Fruit fly (Drosophila melanogaster) whole organism, embryonic: ENCODE measurements around the gene CG33939.

Source experiments
- ATbp ChIP-seq: fragments of 200-800 bp; sonication (Bioruptor generic); optimal IDR thresholded peaks from 2 replicates; lab custom pipeline; 2017; ENCODE audit warnings: missing biosample characterization, mild to moderate bottlenecking, missing genetic modification characterization, missing genetic modification reagents
- B-H2 ChIP-seq: fragments of 200-800 bp; sonication (Bioruptor generic); optimal IDR thresholded peaks from 2 replicates; lab custom pipeline; 2018; ENCODE audit warnings: missing biosample characterization, mild to moderate bottlenecking, missing genetic modification characterization
- Blimp-1 ChIP-seq: fragments of 200-800 bp; sonication (Bioruptor generic); optimal IDR thresholded peaks from 3 replicates; lab custom pipeline; 2018; ENCODE audit warnings: missing biosample characterization, missing genetic modification characterization, mild to moderate bottlenecking, moderate library complexity, missing genetic modification reagents
- CG10147 ChIP-seq: fragments of 200-800 bp; sonication (Bioruptor generic); optimal IDR thresholded peaks from 2 replicates; lab custom pipeline; 2019; ENCODE audit warnings: missing biosample characterization, mild to moderate bottlenecking, missing genetic modification characterization, moderate library complexity
- CG10209 ChIP-seq: fragments of 200-800 bp; sonication (Bioruptor generic); optimal IDR thresholded peaks from 3 replicates; lab custom pipeline; 2017; ENCODE audit warnings: missing biosample characterization, mild to moderate bottlenecking, missing genetic modification characterization, missing genetic modification reagents
- CG10959 ChIP-seq: fragments of 200-800 bp; sonication (Bioruptor generic); IDR thresholded peaks from 2 replicates; pipeline ENCODE4 v1.3.6; 2022; ENCODE audit warnings: missing biosample characterization, missing genetic modification characterization
- CG1603 ChIP-seq: fragments of 200-800 bp; sonication (Bioruptor generic); optimal IDR thresholded peaks from 2 replicates; lab custom pipeline; 2019; ENCODE audit warnings: missing biosample characterization, mild to moderate bottlenecking, missing genetic modification characterization, moderate library complexity
- CG16863 ChIP-seq: fragments of 200-800 bp; sonication (Bioruptor generic); optimal IDR thresholded peaks from 3 replicates; lab custom pipeline; 2016; ENCODE audit warnings: missing biosample characterization, missing genetic modification characterization
- CG17359 ChIP-seq: fragments of 200-800 bp; sonication (Bioruptor generic); optimal IDR thresholded peaks from 3 replicates; lab custom pipeline; 2018; ENCODE audit warnings: missing biosample characterization, mild to moderate bottlenecking, missing genetic modification characterization, moderate library complexity
- CG17912 ChIP-seq: fragments of 200-800 bp; sonication (Bioruptor generic); optimal IDR thresholded peaks from 2 replicates; lab custom pipeline; 2018; ENCODE audit warnings: missing biosample characterization, mild to moderate bottlenecking, missing genetic modification characterization
- CG18764 ChIP-seq: fragments of 200-800 bp; sonication (Bioruptor generic); optimal IDR thresholded peaks from 3 replicates; lab custom pipeline; 2016; ENCODE audit warnings: missing biosample characterization, missing genetic modification characterization
- CG3163 ChIP-seq: fragments of 200-800 bp; sonication (Bioruptor generic); optimal IDR thresholded peaks from 3 replicates; lab custom pipeline; 2016; ENCODE audit warnings: missing biosample characterization, missing genetic modification characterization
- CG32772 ChIP-seq: fragments of 200-800 bp; sonication (Bioruptor generic); IDR thresholded peaks from 2 replicates; pipeline ENCODE4 v1.3.6; 2022; ENCODE audit warnings: missing biosample characterization, missing genetic modification characterization
- CG4424 ChIP-seq: fragments of 200-800 bp; sonication (Bioruptor generic); optimal IDR thresholded peaks from 3 replicates; lab custom pipeline; 2016; ENCODE audit warnings: missing biosample characterization, missing genetic modification characterization
- CG4820 ChIP-seq: fragments of 200-800 bp; sonication (Bioruptor generic); optimal IDR thresholded peaks from 3 replicates; lab custom pipeline; 2016; ENCODE audit warnings: missing biosample characterization, missing genetic modification characterization
- CG7556 ChIP-seq: fragments of 200-800 bp; sonication (Bioruptor generic); optimal IDR thresholded peaks from 2 replicates; lab custom pipeline; 2017; ENCODE audit warnings: missing biosample characterization, mild to moderate bottlenecking, missing genetic modification characterization
- CG8359 ChIP-seq: fragments of 200-800 bp; sonication (Bioruptor generic); optimal IDR thresholded peaks from 2 replicates; lab custom pipeline; 2017; ENCODE audit warnings: missing biosample characterization, mild to moderate bottlenecking, missing genetic modification characterization, borderline replicate concordance
- Dad ChIP-seq: fragments of 200-800 bp; sonication (Bioruptor generic); optimal IDR thresholded peaks from 3 replicates; lab custom pipeline; 2016; ENCODE audit warnings: missing biosample characterization, missing genetic modification characterization
- Doc3 ChIP-seq: fragments of 200-800 bp; sonication (Bioruptor generic); IDR thresholded peaks from 3 replicates; pipeline ENCODE4 v1.3.6; 2022; ENCODE audit warnings: missing biosample characterization, missing genetic modification characterization; ENCODE audit not compliant: partially characterized antibody
- HHEX ChIP-seq: fragments of 200-800 bp; sonication (Bioruptor generic); optimal IDR thresholded peaks from 3 replicates; lab custom pipeline; 2017; ENCODE audit warnings: missing biosample characterization, mild to moderate bottlenecking, missing genetic modification characterization, missing genetic modification reagents
- HmgD ChIP-seq: fragments of 200-800 bp; sonication (Bioruptor generic); optimal IDR thresholded peaks from 3 replicates; lab custom pipeline; 2016; ENCODE audit warnings: missing biosample characterization, missing genetic modification characterization
- Hsf ChIP-seq: fragments of 200-800 bp; sonication (Bioruptor generic); optimal IDR thresholded peaks from 3 replicates; lab custom pipeline; 2016; ENCODE audit warnings: missing biosample characterization, missing genetic modification characterization
- Jarid2 ChIP-seq: fragments of 200-800 bp; sonication (Bioruptor generic); optimal IDR thresholded peaks from 3 replicates; lab custom pipeline; 2017; ENCODE audit warnings: mild to moderate bottlenecking, missing biosample characterization, missing genetic modification reagents, missing genetic modification characterization
- Poxn ChIP-seq: fragments of 200-800 bp; sonication (Bioruptor generic); IDR thresholded peaks from 2 replicates; pipeline ENCODE4 v1.3.6; 2022; ENCODE audit warnings: missing biosample characterization, missing genetic modification characterization
- Rx ChIP-seq: fragments of 200-800 bp; sonication (Bioruptor generic); IDR thresholded peaks from 2 replicates; pipeline ENCODE4 v1.3.6; 2022; ENCODE audit warnings: missing biosample characterization, missing genetic modification characterization
- Sry-β ChIP-seq: fragments of 200-800 bp; sonication (Bioruptor generic); optimal IDR thresholded peaks from 2 replicates; lab custom pipeline; 2018; ENCODE audit warnings: missing biosample characterization, mild to moderate bottlenecking, missing genetic modification characterization, moderate library complexity
- Sry-δ ChIP-seq: fragments of 200-800 bp; sonication (Bioruptor generic); optimal IDR thresholded peaks from 2 replicates; lab custom pipeline; 2016; ENCODE audit warnings: missing biosample characterization, missing genetic modification characterization
- bbx ChIP-seq: fragments of 200-800 bp; sonication (Bioruptor generic); IDR thresholded peaks from 2 replicates; pipeline ENCODE4 v1.3.6; 2022; ENCODE audit warnings: missing biosample characterization, missing genetic modification characterization; ENCODE audit not compliant: partially characterized antibody
- bcd ChIP-seq: fragments of 200-800 bp; sonication (Bioruptor generic); optimal IDR thresholded peaks from 2 replicates; lab custom pipeline; 2017; ENCODE audit warnings: missing biosample characterization, mild to moderate bottlenecking, missing genetic modification characterization
- cato ChIP-seq: fragments of 200-800 bp; sonication (Bioruptor generic); optimal IDR thresholded peaks from 2 replicates; lab custom pipeline; 2016; ENCODE audit warnings: missing biosample characterization, missing genetic modification characterization, borderline replicate concordance
- caup ChIP-seq: fragments of 200-800 bp; sonication (Bioruptor generic); optimal IDR thresholded peaks from 3 replicates; lab custom pipeline; 2017; ENCODE audit warnings: missing biosample characterization, mild to moderate bottlenecking, missing genetic modification characterization, moderate library complexity; ENCODE audit not compliant: severe bottlenecking
- dmrt11E ChIP-seq: fragments of 200-800 bp; sonication (Bioruptor generic); optimal IDR thresholded peaks from 3 replicates; lab custom pipeline; 2018; ENCODE audit warnings: missing biosample characterization, mild to moderate bottlenecking, missing genetic modification characterization, moderate library complexity
- fru ChIP-seq: fragments of >200 bp; optimal IDR thresholded peaks from 2 replicates; lab custom pipeline; 2017
- gcm2 ChIP-seq: fragments of 200-800 bp; sonication (Bioruptor generic); optimal IDR thresholded peaks from 2 replicates; lab custom pipeline; 2016; ENCODE audit warnings: missing biosample characterization, missing genetic modification characterization
- ham ChIP-seq: fragments of 200-800 bp; sonication (Bioruptor generic); IDR thresholded peaks from 2 replicates; pipeline ENCODE4 v1.3.6; 2022; ENCODE audit warnings: missing biosample characterization, missing genetic modification characterization
- ind ChIP-seq: fragments of 200-800 bp; sonication (Bioruptor generic); optimal IDR thresholded peaks from 3 replicates; lab custom pipeline; 2016; ENCODE audit warnings: missing biosample characterization, missing genetic modification characterization
- kay ChIP-seq: fragments of 200-800 bp; sonication (Bioruptor generic); optimal IDR thresholded peaks from 2 replicates; lab custom pipeline; 2016; ENCODE audit warnings: missing biosample characterization, missing genetic modification characterization
- lbe ChIP-seq: fragments of 200-800 bp; sonication (Bioruptor generic); optimal IDR thresholded peaks from 2 replicates; lab custom pipeline; 2016; ENCODE audit warnings: missing biosample characterization, mild to moderate bottlenecking, missing genetic modification characterization
- nau ChIP-seq: fragments of 200-800 bp; sonication (Bioruptor generic); optimal IDR thresholded peaks from 3 replicates; lab custom pipeline; 2017; ENCODE audit warnings: missing biosample characterization, mild to moderate bottlenecking, missing genetic modification characterization, missing genetic modification reagents
- p53 ChIP-seq: fragments of 200-800 bp; sonication (Bioruptor generic); optimal IDR thresholded peaks from 2 replicates; lab custom pipeline; 2016; ENCODE audit warnings: missing biosample characterization, missing genetic modification characterization
- repo ChIP-seq: fragments of 200-800 bp; sonication (Bioruptor generic); optimal IDR thresholded peaks from 2 replicates; lab custom pipeline; 2016; ENCODE audit warnings: missing biosample characterization, missing genetic modification characterization
- salm ChIP-seq: fragments of 200-800 bp; sonication (Bioruptor generic); optimal IDR thresholded peaks from 2 replicates; lab custom pipeline; 2018; ENCODE audit warnings: missing biosample characterization, mild to moderate bottlenecking, missing genetic modification characterization
- seq ChIP-seq: fragments of 200-800 bp; sonication (Bioruptor generic); IDR thresholded peaks from 2 replicates; pipeline ENCODE4 v1.3.6; 2022; ENCODE audit warnings: missing biosample characterization, missing genetic modification characterization
- so ChIP-seq: fragments of 200-800 bp; sonication (Bioruptor generic); IDR thresholded peaks from 3 replicates; pipeline ENCODE4 v1.3.6; 2022; ENCODE audit warnings: missing biosample characterization, missing genetic modification characterization
- sob ChIP-seq: fragments of 200-800 bp; sonication (Bioruptor generic); IDR thresholded peaks from 2 replicates; pipeline ENCODE4 v1.3.6; 2022; ENCODE audit warnings: missing biosample characterization, missing genetic modification characterization
- sr ChIP-seq: fragments of 200-800 bp; sonication (Bioruptor generic); IDR thresholded peaks from 3 replicates; pipeline ENCODE4 v1.3.6; 2022; ENCODE audit warnings: missing biosample characterization, missing genetic modification characterization
- stc ChIP-seq: fragments of 200-800 bp; sonication (Bioruptor generic); IDR thresholded peaks from 2 replicates; pipeline ENCODE4 v1.3.6; 2022; ENCODE audit warnings: missing biosample characterization, missing genetic modification characterization
- tgo ChIP-seq: fragments of 200-800 bp; sonication (Bioruptor generic); IDR thresholded peaks from 3 replicates; pipeline ENCODE4 v1.3.6; 2022; ENCODE audit warnings: missing biosample characterization, missing genetic modification characterization
- tin ChIP-seq: fragments of 200-800 bp; sonication (Bioruptor generic); optimal IDR thresholded peaks from 3 replicates; lab custom pipeline; 2016; ENCODE audit warnings: missing biosample characterization, missing genetic modification characterization
- zfh2 ChIP-seq: fragments of 200-800 bp; sonication (Bioruptor generic); optimal IDR thresholded peaks from 2 replicates; lab custom pipeline; 2016; ENCODE audit warnings: missing biosample characterization, missing genetic modification characterization

Gene CG33939

DNA sequence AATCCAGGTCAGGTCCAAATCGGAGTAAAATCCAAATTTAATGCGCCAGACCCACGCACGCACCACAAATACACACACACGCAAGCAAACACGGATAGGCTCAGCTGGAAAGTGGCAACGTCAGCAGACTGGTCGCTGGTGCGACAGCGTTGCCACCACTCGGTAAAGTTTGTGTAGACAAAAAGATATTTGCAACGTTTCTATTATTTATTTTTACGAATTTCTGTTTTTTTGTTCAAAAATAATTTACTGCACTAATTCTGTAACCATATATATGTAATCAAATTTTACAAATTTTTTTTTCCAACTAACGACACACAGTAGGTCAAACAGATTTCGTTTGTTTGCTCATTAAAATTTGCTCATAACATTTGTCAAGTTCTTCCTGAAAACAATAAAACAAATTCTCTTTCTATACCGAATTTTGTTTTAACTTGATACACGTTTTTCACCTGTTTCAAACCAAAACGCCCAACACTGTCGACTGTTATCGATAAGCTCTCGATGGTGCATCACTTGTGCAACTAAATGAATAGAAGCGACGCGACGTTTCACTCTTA, 5.1 kb upstream of the CG33939 start, which contains the start of the genes CG7556 and CG7453 (continued):
- TF ChIP-seq cato (GFP tag; lab: Kevin White, UChicago) = peak; percentile 45
- TF ChIP-seq salm (tag; lab: Kevin White, UChicago) = no peak
- TF ChIP-seq CG10959 (GFP tag; lab: Robert Waterston, UW) = no peak
- TF ChIP-seq CG10209 (GFP tag; lab: Kevin White, UChicago) = peak; percentile 65
- TF ChIP-seq bbx (GFP tag; lab: Robert Waterston, UW) = no peak
- no peak for TF ChIP-seq CG8359 (GFP tag; lab: Kevin White, UChicago)
- TF ChIP-seq Sry-β = peak; percentile 92
- peak; percentile 42 for TF ChIP-seq caup
- TF ChIP-seq CG17912 (GFP tag; lab: Kevin White, UChicago) = no peak
- no peak; the same call in 1 of the 2 replicates for TF ChIP-seq Rx (GFP tag; lab: Robert Waterston, UW)
- peak; percentile 31 for TF ChIP-seq lbe
- peak; percentile 60 for TF ChIP-seq kay (GFP tag; lab: Kevin White, UChicago)
- peak; percentile 77 for TF ChIP-seq sob (GFP tag; lab: Robert Waterston, UW)
- peak; percentile 57 for TF ChIP-seq CG17359 (tag; lab: Kevin White, UChicago)
- no peak for TF ChIP-seq ham (GFP tag; lab: Robert Waterston, UW)
- TF ChIP-seq B-H2 (GFP tag; lab: Kevin White, UChicago) = peak; percentile 35
- TF ChIP-seq CG32772 = peak; percentile 47; the same call in 1 of the 2 replicates
- peak; percentile 78 for TF ChIP-seq tin (GFP tag; lab: Kevin White, UChicago)
- peak; percentile 73 for TF ChIP-seq CG16863 (GFP tag; lab: Kevin White, UChicago)
- peak; percentile 78 for TF ChIP-seq ind (GFP tag; lab: Kevin White, UChicago)
- TF ChIP-seq so (GFP tag; lab: Robert Waterston, UW) = 0 out of 3 replicates have a peak, but pooled peaks have one; percentile 29
- TF ChIP-seq dmrt11E (tag; lab: Kevin White, UChicago) = peak; percentile 73
- TF ChIP-seq p53 (GFP tag; lab: Kevin White, UChicago) = peak; percentile 60
- peak; percentile 92 for TF ChIP-seq CG7556 (GFP tag; lab: Kevin White, UChicago)
- TF ChIP-seq stc (GFP tag; lab: Robert Waterston, UW) = no peak
- TF ChIP-seq Hsf (GFP tag; lab: Kevin White, UChicago) = peak; percentile 78
- TF ChIP-seq HmgD = peak; percentile 28
- TF ChIP-seq Blimp-1 (GFP tag; lab: Kevin White, UChicago) = peak; percentile 61
- peak; percentile 67 for TF ChIP-seq Sry-δ (GFP tag; lab: Kevin White, UChicago)
- TF ChIP-seq Doc3 = no peak
- TF ChIP-seq zfh2 (GFP tag; lab: Kevin White, UChicago) = peak; percentile 83
- peak; percentile 76 for TF ChIP-seq bcd (GFP tag; lab: Kevin White, UChicago)
- TF ChIP-seq CG4820 = peak; percentile 60
- TF ChIP-seq ATbp (GFP tag; lab: Kevin White, UChicago) = no peak
- TF ChIP-seq Jarid2 (GFP tag; lab: Kevin White, UChicago) = peak; percentile 45
- peak; percentile 46 for TF ChIP-seq CG3163 (GFP tag; lab: Kevin White, UChicago)
- TF ChIP-seq HHEX = peak; percentile 37
- TF ChIP-seq fru = no peak
- peak; percentile 78 for TF ChIP-seq sr
- TF ChIP-seq nau (GFP tag; lab: Kevin White, UChicago) = peak; percentile 34
- TF ChIP-seq CG1603 = peak; percentile 12
- TF ChIP-seq tgo (GFP tag; lab: Robert Waterston, UW) = peak; percentile 60
- TF ChIP-seq seq (GFP tag; lab: Robert Waterston, UW) = no peak
- no peak for TF ChIP-seq gcm2
- TF ChIP-seq CG10147 (GFP tag; lab: Kevin White, UChicago) = peak; percentile 68
- TF ChIP-seq Dad (GFP tag; lab: Kevin White, UChicago) = peak; percentile 19
- TF ChIP-seq Poxn (GFP tag; lab: Robert Waterston, UW) = no peak
- TF ChIP-seq repo (GFP tag; lab: Kevin White, UChicago) = peak; percentile 55
- peak; percentile 58 for TF ChIP-seq CG18764 (GFP tag; lab: Kevin White, UChicago)
- TF ChIP-seq CG4424 (GFP tag; lab: Kevin White, UChicago) = peak; percentile 79
